Worm (Caenorhabditis elegans): ENCODE results near the gene ztf-18.

ce11 chrIII:853859-854359 lies 41.6 kb downstream of the ztf-18 start, which contains the start of the genes rnp-5 and tag-51:
- TF ChIP-seq B0310.2 (tag; optimal IDR thresholded peaks at IDR 0.05) (no peak), ama-1 (optimal IDR thresholded peaks at IDR 0.05) (no peak), flt-1 (GFP tag; IDR thresholded peaks at IDR 0.05) (no peak), scrt-1 (GFP tag; IDR thresholded peaks at IDR 0.05) (no peak), pes-1 (GFP tag; IDR thresholded peaks at IDR 0.05) (no peak), tra-4 (tag; optimal IDR thresholded peaks at IDR 0.05) (no peak)

Data from whole organism, early embryonic.